Worm (Caenorhabditis elegans) whole organism, L4 larva: ENCODE results near the gene R02D5.7.

Source experiments
- F10B5.3 ChIP-seq: sonication (generic microtip); optimal IDR thresholded peaks from 2 replicates; lab custom pipeline; 2016; ENCODE audit warnings: mild to moderate bottlenecking, missing genetic modification characterization, missing compliant biosample characterization
- F44E2.7 ChIP-seq: fragments of 200-800 bp; sonication (Bioruptor generic); IDR thresholded peaks from 2 replicates; pipeline ENCODE4 v2.1.2; 2022; ENCODE audit warnings: missing genetic modification characterization, missing compliant biosample characterization
- F49E8.2 ChIP-seq: sonication (generic microtip); optimal IDR thresholded peaks from 2 replicates; lab custom pipeline; 2016; ENCODE audit warnings: missing compliant biosample characterization, mild to moderate bottlenecking, missing genetic modification characterization, borderline replicate concordance
- Y75B8A.6 ChIP-seq: fragments of 200-800 bp; sonication (Bioruptor generic); IDR thresholded peaks from 2 replicates; pipeline ENCODE4 v1.3.6; 2022; ENCODE audit warnings: missing genetic modification reagents, missing genetic modification characterization, missing compliant biosample characterization
- aha-1 ChIP-seq: fragments of 150-350 bp; peaks from one replicate; lab custom pipeline; 2014; ENCODE audit warnings: missing biosample characterization, missing genetic modification characterization
- ama-1 ChIP-seq: fragments of 150-350 bp; optimal IDR thresholded peaks from 2 replicates; lab custom pipeline; 2014; ENCODE audit warnings: inconsistent platforms, mixed read lengths
- attf-4 ChIP-seq: sonication (generic microtip); optimal IDR thresholded peaks from 3 replicates; lab custom pipeline; 2017; ENCODE audit warnings: missing biosample characterization, missing genetic modification characterization
- ceh-82 ChIP-seq: sonication (generic microtip); optimal IDR thresholded peaks from 2 replicates; lab custom pipeline; 2017; ENCODE audit warnings: missing biosample characterization, missing genetic modification characterization
- ces-1 ChIP-seq: fragments of 150-350 bp; sonication (generic microtip); optimal IDR thresholded peaks from 4 replicates; lab custom pipeline; 2014; ENCODE audit warnings: missing biosample characterization, missing genetic modification reagents, missing genetic modification characterization
- cey-2 ChIP-seq: sonication (generic microtip); optimal IDR thresholded peaks from 3 replicates; lab custom pipeline; 2017; ENCODE audit warnings: missing genetic modification characterization, mild to moderate bottlenecking, missing compliant biosample characterization, antibody characterized with exemption, borderline replicate concordance; ENCODE audit not compliant: insufficient read depth
- daf-16 ChIP-seq, 3 experiments: sonication (generic microtip); optimal IDR thresholded peaks; 2 replicates each; lab custom pipeline; 2016 to 2017; ENCODE audit warnings: missing genetic modification characterization in 3 of 3, missing genetic modification reagents in 3 of 3, mild to moderate bottlenecking in 2 of 3, missing compliant biosample characterization in 2 of 3, missing biosample characterization in 1 of 3, moderate library complexity in 1 of 3
- dmd-6 ChIP-seq: fragments of 200-800 bp; sonication (Bioruptor generic); IDR thresholded peaks from 2 replicates; pipeline ENCODE4 v1.3.6; 2022; ENCODE audit warnings: missing genetic modification reagents, missing genetic modification characterization, missing compliant biosample characterization
- dpl-1 ChIP-seq: fragments of 150-350 bp; optimal IDR thresholded peaks from 2 replicates; lab custom pipeline; 2014; ENCODE audit warnings: missing biosample characterization, missing genetic modification reagents, missing genetic modification characterization
- hlh-11 ChIP-seq: fragments of 200-800 bp; sonication (Bioruptor generic); optimal IDR thresholded peaks from 2 replicates; lab custom pipeline; 2018; ENCODE audit warnings: mild to moderate bottlenecking, missing genetic modification characterization, missing compliant biosample characterization
- hlh-30 ChIP-seq: sonication (generic microtip); optimal IDR thresholded peaks from 2 replicates; lab custom pipeline; 2017; ENCODE audit warnings: antibody characterized with exemption, mild to moderate bottlenecking, missing genetic modification characterization, missing compliant biosample characterization; ENCODE audit not compliant: insufficient read depth
- lim-7 ChIP-seq: fragments of 200-800 bp; sonication (Bioruptor generic); IDR thresholded peaks from 2 replicates; pipeline ENCODE4 v1.3.6; 2022; ENCODE audit warnings: missing genetic modification characterization, missing compliant biosample characterization
- lin-13 ChIP-seq: fragments of 150-350 bp; optimal IDR thresholded peaks from 2 replicates; lab custom pipeline; 2014; ENCODE audit warnings: missing biosample characterization, missing genetic modification reagents, missing genetic modification characterization
- lin-38 ChIP-seq: fragments of 200-800 bp; sonication (Bioruptor generic); IDR thresholded peaks from 2 replicates; pipeline ENCODE4 v1.3.6; 2022; ENCODE audit warnings: missing genetic modification reagents, missing genetic modification characterization, missing compliant biosample characterization
- lin-39 ChIP-seq: fragments of 150-350 bp; optimal IDR thresholded peaks from 2 replicates; lab custom pipeline; 2014; ENCODE audit warnings: missing biosample characterization, missing genetic modification reagents, missing genetic modification characterization
- mdl-1 ChIP-seq, 2 experiments: fragments of 150-350 bp in 1 of 2; sonication (generic microtip) in 1 of 2; optimal IDR thresholded peaks; 2 replicates each; lab custom pipeline; 2014 to 2017; ENCODE audit warnings: missing biosample characterization in 2 of 2, missing genetic modification characterization in 2 of 2
- mes-2 ChIP-seq: sonication (generic microtip); optimal IDR thresholded peaks from 2 replicates; lab custom pipeline; 2016; ENCODE audit warnings: missing genotype, mild to moderate bottlenecking, missing genetic modification characterization, missing compliant biosample characterization; ENCODE audit not compliant: poor library complexity, severe bottlenecking
- mxl-2 ChIP-seq: fragments of 200-800 bp; sonication (Bioruptor generic); conservative IDR thresholded peaks from 2 replicates; pipeline ENCODE4 v1.3.6; 2022; ENCODE audit warnings: missing genetic modification reagents, missing genetic modification characterization, missing compliant biosample characterization
- mxl-3 ChIP-seq: fragments of 200-800 bp; sonication (Bioruptor generic); optimal IDR thresholded peaks from 2 replicates; lab custom pipeline; 2018; ENCODE audit warnings: mild to moderate bottlenecking, missing genetic modification characterization, missing compliant biosample characterization
- nhr-28 ChIP-seq: fragments of 150-350 bp; optimal IDR thresholded peaks from 2 replicates; lab custom pipeline; 2014; ENCODE audit warnings: missing biosample characterization, missing genetic modification characterization
- nhr-41 ChIP-seq: fragments of 200-800 bp; sonication (Bioruptor generic); IDR thresholded peaks from 2 replicates; pipeline ENCODE4 v1.3.6; 2022; ENCODE audit warnings: missing genetic modification reagents, missing genetic modification characterization, missing compliant biosample characterization
- nhr-42 ChIP-seq: fragments of 200-800 bp; sonication (Bioruptor generic); IDR thresholded peaks from 2 replicates; pipeline ENCODE4 v1.3.6; 2022; ENCODE audit warnings: missing genetic modification characterization, missing compliant biosample characterization
- nhr-76 ChIP-seq: fragments of 150-350 bp; optimal IDR thresholded peaks from 2 replicates; lab custom pipeline; 2014; ENCODE audit warnings: missing biosample characterization, missing genetic modification characterization
- pha-4 ChIP-seq, 2 experiments: fragments of 150-350 bp in 1 of 2; fragments of 200-800 bp in 1 of 2; sonication (Bioruptor generic) in 1 of 2; IDR thresholded peaks in 1 of 2; optimal IDR thresholded peaks in 1 of 2; 2 replicates each; pipeline versions ENCODE4 v1.3.6 to Lab custom; 2014 to 2022; ENCODE audit warnings: missing genetic modification characterization in 2 of 2, missing genetic modification reagents in 2 of 2, missing biosample characterization in 1 of 2, missing compliant biosample characterization in 1 of 2
- php-3 ChIP-seq: fragments of 200-800 bp; sonication (Bioruptor generic); IDR thresholded peaks from 2 replicates; pipeline ENCODE4 v1.3.6; 2022; ENCODE audit warnings: missing genetic modification reagents, missing genetic modification characterization, missing compliant biosample characterization
- snpc-4 ChIP-seq: fragments of 150-350 bp; optimal IDR thresholded peaks from 2 replicates; lab custom pipeline; 2014; ENCODE audit warnings: missing biosample characterization, missing genetic modification characterization
- spr-3 ChIP-seq: fragments of 200-800 bp; sonication (Bioruptor generic); optimal IDR thresholded peaks from 2 replicates; lab custom pipeline; 2018; ENCODE audit warnings: mild to moderate bottlenecking, missing genetic modification characterization, missing compliant biosample characterization
- unc-39 ChIP-seq: sonication (generic microtip); optimal IDR thresholded peaks from 2 replicates; lab custom pipeline; 2017; ENCODE audit warnings: missing biosample characterization, missing genetic modification characterization
- zag-1 ChIP-seq: fragments of 150-350 bp; optimal IDR thresholded peaks from 2 replicates; lab custom pipeline; 2014; ENCODE audit warnings: missing biosample characterization, missing genetic modification characterization

The R02D5.7 gene

DNA sequence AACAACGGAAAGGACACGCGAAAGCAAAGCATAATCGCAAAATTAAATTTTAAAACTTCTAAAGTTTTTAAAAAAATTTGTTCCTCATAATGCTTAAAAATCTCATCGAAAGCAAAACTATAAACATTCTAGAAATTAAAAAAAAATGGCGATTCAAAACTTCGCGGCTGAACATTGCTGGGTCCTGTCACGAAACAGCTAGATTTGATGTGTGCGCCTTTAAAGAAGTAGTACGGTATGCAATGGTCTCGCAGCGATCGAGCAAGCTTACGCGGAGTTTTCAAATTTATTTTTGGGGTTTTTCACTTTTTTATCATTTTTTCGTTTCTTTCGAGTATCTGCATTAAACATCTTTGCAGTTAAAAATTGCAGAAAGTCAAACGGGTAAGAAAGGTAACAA lies 24.2 kb downstream of the R02D5.7 start, which contains the start of gene coh-3 (continued):
- TF ChIP-seq daf-16 (GFP tag; optimal IDR thresholded peaks at IDR 0.05; lab: Kevin White, UChicago) = no peak
- TF ChIP-seq daf-16 (tag; optimal IDR thresholded peaks at IDR 0.05; lab: Kevin White, UChicago) = no peak
- TF ChIP-seq mes-2 = peak; percentile 10
- no peak for TF ChIP-seq lin-13
- TF ChIP-seq ceh-82 = no peak
- TF ChIP-seq snpc-4 = no peak
- TF ChIP-seq nhr-42 (GFP tag; lab: Robert Waterston, UW) = no peak
- no peak for TF ChIP-seq nhr-41 (GFP tag; lab: Robert Waterston, UW)
- no peak for TF ChIP-seq ces-1 (GFP tag; lab: Kevin White, UChicago)
- no peak for TF ChIP-seq spr-3
- TF ChIP-seq php-3 (GFP tag; lab: Robert Waterston, UW) = no peak
- peak; percentile 85 for TF ChIP-seq F49E8.2 (tag; lab: Kevin White, UChicago)
- no peak for TF ChIP-seq hlh-30 (tag; lab: Kevin White, UChicago)
- no peak for TF ChIP-seq cey-2
- TF ChIP-seq mdl-1 (tag; optimal IDR thresholded peaks at IDR 0.05; lab: Kevin White, UChicago) = no peak
- no peak for TF ChIP-seq F10B5.3 (tag; lab: Kevin White, UChicago)
- TF ChIP-seq lin-39 (tag; lab: Kevin White, UChicago) = no peak

DNA sequence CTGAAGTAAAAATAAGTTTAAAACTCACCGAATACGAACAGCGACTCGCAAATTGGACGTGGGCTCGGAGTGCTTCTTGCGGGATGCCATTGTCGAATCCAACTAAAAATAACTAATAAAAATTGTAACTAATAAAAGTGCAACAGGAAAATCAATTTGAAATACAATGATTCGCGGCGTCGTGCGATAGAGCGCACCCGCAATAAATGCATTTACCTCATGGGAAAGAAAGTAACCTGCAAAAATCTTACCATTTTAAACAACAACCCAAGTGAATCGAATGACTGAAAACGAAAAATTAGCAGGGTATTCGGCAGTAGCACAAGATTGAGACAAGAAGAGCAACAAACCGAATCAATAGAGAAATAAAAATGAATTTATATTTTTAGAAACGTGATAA lies 24.7 kb downstream of the R02D5.7 start, which contains the start of gene bmk-1:
bmk-1 (minus strand) TSS at position 359 of the 400 bp plus-strand sequence.
- peak; percentile 70 for TF ChIP-seq aha-1 (tag; lab: Kevin White, UChicago)
- no peak for TF ChIP-seq nhr-76 (tag; lab: Kevin White, UChicago)
- TF ChIP-seq lin-13 = no peak
- TF ChIP-seq lim-7 (GFP tag; lab: Robert Waterston, UW) = 0 out of 2 replicates have a peak, but pooled peaks have one; percentile 7
- TF ChIP-seq lin-38 (GFP tag; lab: Robert Waterston, UW) = peak; percentile 63
- TF ChIP-seq mes-2 = peak; percentile 25
- TF ChIP-seq dpl-1 (GFP tag; lab: Kevin White, UChicago) = peak; percentile 73

DNA sequence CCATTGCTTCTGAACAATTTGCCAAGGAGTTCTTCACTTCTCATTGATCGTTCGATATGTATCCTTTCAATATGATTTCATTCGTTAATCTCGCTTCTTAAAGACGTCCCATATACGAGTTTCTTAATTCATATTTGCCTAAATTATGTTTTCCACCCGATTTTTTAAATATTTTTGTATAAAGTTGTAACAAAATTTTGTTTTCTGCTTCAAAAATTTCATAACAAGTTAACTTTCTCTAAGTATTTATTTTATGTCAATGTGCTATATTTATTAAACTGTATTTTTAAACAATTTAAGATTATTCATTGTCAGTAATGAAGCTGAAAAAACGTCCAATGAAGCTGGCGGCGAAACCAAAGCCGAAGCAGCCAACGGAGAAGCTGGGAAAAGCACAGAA lies 31.9 kb downstream of the R02D5.7 start, which contains the start of gene F23B12.7:
F23B12.7 (plus strand) TSS at position 301 of the 400 bp plus-strand sequence.
- TF ChIP-seq ama-1 (lab: Kevin White, UChicago) (peak; percentile 12), Y75B8A.6 (GFP tag; lab: Robert Waterston, UW) (no peak)

DNA sequence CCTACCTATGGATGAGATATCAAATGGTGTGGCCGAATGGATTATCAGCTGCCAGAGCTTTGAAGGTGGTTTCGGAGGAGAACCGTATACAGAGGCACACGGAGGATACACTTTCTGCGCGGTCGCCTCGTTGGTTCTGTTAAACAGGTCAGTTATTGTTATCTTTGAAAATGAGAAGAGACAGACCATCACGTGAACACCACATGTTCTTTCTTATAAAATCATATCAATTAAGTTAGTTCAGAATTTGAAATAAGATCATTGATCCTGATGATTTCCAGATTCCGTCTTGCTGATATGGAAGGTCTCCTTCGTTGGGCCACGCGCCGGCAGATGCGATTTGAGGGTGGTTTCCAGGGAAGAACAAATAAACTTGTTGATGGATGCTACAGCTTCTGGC lies 32.6 kb downstream of the R02D5.7 start:
- TF ChIP-seq pha-4 (GFP tag; IDR thresholded peaks at IDR 0.05; lab: Robert Waterston, UW) (no peak), pha-4 (tag; optimal IDR thresholded peaks at IDR 0.05; lab: Kevin White, UChicago) (no peak), mxl-2 (GFP tag; lab: Robert Waterston, UW) (peak; percentile 63; the same call in 1 of the 2 replicates), mxl-3 (GFP tag; lab: Kevin White, UChicago) (peak; percentile 38), unc-39 (tag; lab: Kevin White, UChicago) (no peak), hlh-11 (tag; lab: Kevin White, UChicago) (no peak), nhr-41 (GFP tag; lab: Robert Waterston, UW) (no peak), zag-1 (tag; lab: Kevin White, UChicago) (no peak), attf-4 (tag; lab: Kevin White, UChicago) (no peak), F44E2.7 (no peak), nhr-28 (tag; lab: Kevin White, UChicago) (peak; percentile 37), dmd-6 (GFP tag; lab: Robert Waterston, UW) (peak; percentile 26; the same call in 1 of the 2 replicates), hlh-30 (tag; lab: Kevin White, UChicago) (peak; percentile 58)
